ENCODE assay signal across 1 fruit fly cellular context in genomic region chr3L:17242078-17242613, dm6.
TF ChIP-seq lines count a peak whose summit lies in the region.

Gene Afg3l2 (minus strand): TSS chr3L:17242128.

TF ChIP-seq in whole organism, embryonic, 481 proteins besides CTCF, POLR2A, EP300 and RAD21 (continued from another document):
- peak; percentile 21; the same call in 1 of the 3 replicates for TF ChIP-seq jigr1 (GFP tag; IDR thresholded peaks at IDR 0.05; lab: Robert Waterston, UW)
- TF ChIP-seq Antp (GFP tag; optimal IDR thresholded peaks at IDR 0.05; lab: Kevin White, UChicago) = peak; percentile 45
- TF ChIP-seq crc (GFP tag; optimal IDR thresholded peaks at IDR 0.05; lab: Kevin White, UChicago) = no peak
- no peak for TF ChIP-seq CG10431 (GFP tag; optimal IDR thresholded peaks at IDR 0.05; lab: Kevin White, UChicago)
- TF ChIP-seq CG13775 (GFP tag; optimal IDR thresholded peaks at IDR 0.05; lab: Kevin White, UChicago) = peak; percentile 7
- TF ChIP-seq CG34224 (GFP tag; IDR thresholded peaks at IDR 0.05; lab: Robert Waterston, UW; ENCODE audit: partially characterized antibody) = no peak
- TF ChIP-seq nom (GFP tag; optimal IDR thresholded peaks at IDR 0.05; lab: Kevin White, UChicago) = no peak
- TF ChIP-seq Mad (GFP tag; optimal IDR thresholded peaks at IDR 0.05; lab: Kevin White, UChicago) = no peak
- peak in 1 of 2 experiments; percentile 3 for TF ChIP-seq insv (GFP tag; optimal IDR thresholded peaks at IDR 0.05; lab: Kevin White, UChicago)
- no peak for TF ChIP-seq seq (GFP tag; IDR thresholded peaks at IDR 0.05; lab: Robert Waterston, UW)
- no peak for TF ChIP-seq lov (optimal IDR thresholded peaks at IDR 0.05; lab: Kevin White, UChicago)
- TF ChIP-seq lov (GFP tag; IDR thresholded peaks at IDR 0.05; lab: Robert Waterston, UW) = peak; percentile 52; the same call in 1 of the 3 replicates
- TF ChIP-seq org-1 (GFP tag; optimal IDR thresholded peaks at IDR 0.05; lab: Kevin White, UChicago) = no peak
- no peak for TF ChIP-seq CG8478 (optimal IDR thresholded peaks at IDR 0.05; lab: Kevin White, UChicago)
- no peak for TF ChIP-seq CG8944 (GFP tag; optimal IDR thresholded peaks at IDR 0.05; lab: Kevin White, UChicago)
- no peak for TF ChIP-seq CG6765 (GFP tag; optimal IDR thresholded peaks at IDR 0.05; lab: Kevin White, UChicago)
- TF ChIP-seq Dad (GFP tag; optimal IDR thresholded peaks at IDR 0.05; lab: Kevin White, UChicago) = no peak
- peak; percentile 29 for TF ChIP-seq Oli (tag; optimal IDR thresholded peaks at IDR 0.05; lab: Kevin White, UChicago)
- no peak for TF ChIP-seq CG16813 (GFP tag; IDR thresholded peaks at IDR 0.05; lab: Robert Waterston, UW; ENCODE audit: partially characterized antibody)
- peak; percentile 79 for TF ChIP-seq CG18262 (tag; optimal IDR thresholded peaks at IDR 0.05; lab: Kevin White, UChicago)
- no peak for TF ChIP-seq CG3163 (GFP tag; optimal IDR thresholded peaks at IDR 0.05; lab: Kevin White, UChicago)
- TF ChIP-seq Blimp-1 (GFP tag; optimal IDR thresholded peaks at IDR 0.05; lab: Kevin White, UChicago) = peak; percentile 73
- TF ChIP-seq slbo (GFP tag; IDR thresholded peaks at IDR 0.05; lab: Robert Waterston, UW) = peak; percentile 67
- TF ChIP-seq Bdp1 (GFP tag; optimal IDR thresholded peaks at IDR 0.05; lab: Kevin White, UChicago) = no peak
- peak; percentile 79 for TF ChIP-seq phol (tag; optimal IDR thresholded peaks at IDR 0.05; lab: Kevin White, UChicago)
- no peak for TF ChIP-seq Hand (GFP tag; optimal IDR thresholded peaks at IDR 0.05; lab: Kevin White, UChicago)
- TF ChIP-seq sug (tag; optimal IDR thresholded peaks at IDR 0.05; lab: Kevin White, UChicago) = no peak
- peak; percentile 56 for TF ChIP-seq CG12299 (tag; optimal IDR thresholded peaks at IDR 0.05; lab: Kevin White, UChicago)
- TF ChIP-seq unpg (GFP tag; optimal IDR thresholded peaks at IDR 0.05; lab: Kevin White, UChicago) = peak; percentile 77
- TF ChIP-seq ERR (GFP tag; optimal IDR thresholded peaks at IDR 0.05; lab: Kevin White, UChicago) = no peak
- TF ChIP-seq so (GFP tag; IDR thresholded peaks at IDR 0.05; lab: Robert Waterston, UW) = no peak
- TF ChIP-seq CG13624 (GFP tag; optimal IDR thresholded peaks at IDR 0.05; lab: Kevin White, UChicago) = no peak
- TF ChIP-seq CG10979 (tag; optimal IDR thresholded peaks at IDR 0.05; lab: Kevin White, UChicago) = peak; percentile 48
- TF ChIP-seq Sry-β (GFP tag; optimal IDR thresholded peaks at IDR 0.05; lab: Kevin White, UChicago) = no peak
- no peak for TF ChIP-seq p53 (GFP tag; optimal IDR thresholded peaks at IDR 0.05; lab: Kevin White, UChicago)
- TF ChIP-seq onecut (GFP tag; IDR thresholded peaks at IDR 0.05; lab: Robert Waterston, UW) = peak; percentile 23; the same call in 1 of the 2 replicates
- TF ChIP-seq CG17802 (tag; optimal IDR thresholded peaks at IDR 0.05; lab: Kevin White, UChicago) = peak; percentile 18
- TF ChIP-seq toy (GFP tag; IDR thresholded peaks at IDR 0.05; lab: Robert Waterston, UW) = no peak
- no peak for TF ChIP-seq Tbp (GFP tag; optimal IDR thresholded peaks at IDR 0.05; lab: Kevin White, UChicago)
- TF ChIP-seq CG13287 (GFP tag; IDR thresholded peaks at IDR 0.05; lab: Robert Waterston, UW; ENCODE audit: partially characterized antibody) = no peak; the same call in 1 of the 2 replicates
- peak; percentile 59; the same call in 1 of the 2 replicates for TF ChIP-seq Nf-YA (GFP tag; IDR thresholded peaks at IDR 0.05; lab: Robert Waterston, UW)
- no peak for TF ChIP-seq Bgb (GFP tag; IDR thresholded peaks at IDR 0.05; lab: Robert Waterston, UW; ENCODE audit: partially characterized antibody)
- TF ChIP-seq Sry-δ (GFP tag; optimal IDR thresholded peaks at IDR 0.05; lab: Kevin White, UChicago) = no peak
- peak; percentile 89 for TF ChIP-seq CG17361 (GFP tag; IDR thresholded peaks at IDR 0.05; lab: Robert Waterston, UW)
- peak; percentile 3 for TF ChIP-seq CG3407 (GFP tag; optimal IDR thresholded peaks at IDR 0.05; lab: Kevin White, UChicago)
- no peak for TF ChIP-seq kni (GFP tag; optimal IDR thresholded peaks at IDR 0.05; lab: Kevin White, UChicago)
- peak; percentile 63 for TF ChIP-seq croc (GFP tag; conservative IDR thresholded peaks at IDR 0.05; lab: Robert Waterston, UW)
- peak; percentile 36; the same call in 1 of the 2 replicates for TF ChIP-seq Awh (GFP tag; IDR thresholded peaks at IDR 0.05; lab: Robert Waterston, UW)
- TF ChIP-seq CG12659 (GFP tag; optimal IDR thresholded peaks at IDR 0.05; lab: Kevin White, UChicago) = peak; percentile 45
- no peak for TF ChIP-seq nerfin-1 (tag; optimal IDR thresholded peaks at IDR 0.05; lab: Kevin White, UChicago)
- no peak for TF ChIP-seq oc (tag; optimal IDR thresholded peaks at IDR 0.05; lab: Kevin White, UChicago)
- TF ChIP-seq Dp (GFP tag; optimal IDR thresholded peaks at IDR 0.05; lab: Kevin White, UChicago) = peak; percentile 8
- no peak for TF ChIP-seq pb (GFP tag; optimal IDR thresholded peaks at IDR 0.05; lab: Kevin White, UChicago)
- peak; percentile 76 for TF ChIP-seq Mrtf (GFP tag; IDR thresholded peaks at IDR 0.05; lab: Robert Waterston, UW)
- TF ChIP-seq sens (GFP tag; lab: Kevin White, UChicago) = peak; percentile 79
- peak; percentile 54 for TF ChIP-seq jumu (GFP tag; optimal IDR thresholded peaks at IDR 0.05; lab: Kevin White, UChicago)
- no peak for TF ChIP-seq Atf3 (GFP tag; optimal IDR thresholded peaks at IDR 0.05; lab: Kevin White, UChicago)
- no peak for TF ChIP-seq pros (GFP tag; optimal IDR thresholded peaks at IDR 0.05; lab: Kevin White, UChicago)
- TF ChIP-seq CG1603 (tag; optimal IDR thresholded peaks at IDR 0.05; lab: Kevin White, UChicago) = peak; percentile 20
- peak; percentile 70 for TF ChIP-seq CG4820 (GFP tag; optimal IDR thresholded peaks at IDR 0.05; lab: Kevin White, UChicago)
- TF ChIP-seq zf30C (GFP tag; optimal IDR thresholded peaks at IDR 0.05; lab: Kevin White, UChicago) = no peak
- peak; percentile 73 for TF ChIP-seq CG9215 (GFP tag; IDR thresholded peaks at IDR 0.05; lab: Robert Waterston, UW)
- TF ChIP-seq CG4404 (GFP tag; IDR thresholded peaks at IDR 0.05; lab: Robert Waterston, UW) = peak; percentile 48; the same call in 1 of the 2 replicates
- TF ChIP-seq bab2 (GFP tag; optimal IDR thresholded peaks at IDR 0.05; lab: Kevin White, UChicago) = peak; percentile 1
- TF ChIP-seq inv (GFP tag; IDR thresholded peaks at IDR 0.05; lab: Robert Waterston, UW; ENCODE audit: partially characterized antibody) = no peak
- peak; percentile 56 for TF ChIP-seq Aef1 (GFP tag; IDR thresholded peaks at IDR 0.05; lab: Robert Waterston, UW)
- TF ChIP-seq ftz-f1 (GFP tag; optimal IDR thresholded peaks at IDR 0.05; lab: Kevin White, UChicago) = no peak
- TF ChIP-seq ATbp (GFP tag; optimal IDR thresholded peaks at IDR 0.05; lab: Kevin White, UChicago) = peak; percentile 47
- TF ChIP-seq Hey (tag; optimal IDR thresholded peaks at IDR 0.05; lab: Kevin White, UChicago) = no peak
- TF ChIP-seq ara (GFP tag; IDR thresholded peaks at IDR 0.05; lab: Robert Waterston, UW) = peak; percentile 54; the same call in 1 of the 2 replicates
- TF ChIP-seq zen2 (GFP tag; IDR thresholded peaks at IDR 0.05; lab: Robert Waterston, UW; ENCODE audit: partially characterized antibody) = no peak
- no peak for TF ChIP-seq cg (GFP tag; optimal IDR thresholded peaks at IDR 0.05; lab: Kevin White, UChicago)
- no peak for TF ChIP-seq CG14965 (GFP tag; optimal IDR thresholded peaks at IDR 0.05; lab: Kevin White, UChicago; ENCODE audit: borderline replicate concordance)
- no peak for TF ChIP-seq CG15073 (GFP tag; optimal IDR thresholded peaks at IDR 0.05; lab: Kevin White, UChicago)
- peak; percentile 30 for TF ChIP-seq Hsf (GFP tag; optimal IDR thresholded peaks at IDR 0.05; lab: Kevin White, UChicago)
- TF ChIP-seq CG11695 (GFP tag; IDR thresholded peaks at IDR 0.05; lab: Robert Waterston, UW) = peak; percentile 66; the same call in 2 of the 3 replicates
- TF ChIP-seq dati (GFP tag; IDR thresholded peaks at IDR 0.05; lab: Robert Waterston, UW) = peak; percentile 42; the same call in 1 of the 2 replicates
- no peak for TF ChIP-seq sr (GFP tag; IDR thresholded peaks at IDR 0.05; lab: Robert Waterston, UW)
- no peak for TF ChIP-seq gcm2 (GFP tag; optimal IDR thresholded peaks at IDR 0.05; lab: Kevin White, UChicago)
- TF ChIP-seq CG10543 (GFP tag; optimal IDR thresholded peaks at IDR 0.05; lab: Kevin White, UChicago) = peak; percentile 3
- peak; percentile 12 for TF ChIP-seq slp2 (GFP tag; optimal IDR thresholded peaks at IDR 0.05; lab: Kevin White, UChicago)
- no peak for TF ChIP-seq D (optimal IDR thresholded peaks at IDR 0.05; lab: Kevin White, UChicago)
- peak; percentile 44 for TF ChIP-seq D (GFP tag; optimal IDR thresholded peaks at IDR 0.05; lab: Kevin White, UChicago)
- peak; percentile 54 for TF ChIP-seq pnt (GFP tag; optimal IDR thresholded peaks at IDR 0.05; lab: Kevin White, UChicago)
- TF ChIP-seq wdn (GFP tag; IDR thresholded peaks at IDR 0.05; lab: Robert Waterston, UW) = peak; percentile 40; the same call in 1 of the 2 replicates
- TF ChIP-seq CG17568 (GFP tag; optimal IDR thresholded peaks at IDR 0.05; lab: Kevin White, UChicago) = no peak
- peak; percentile 86 for TF ChIP-seq dysf (GFP tag; IDR thresholded peaks at IDR 0.05; lab: Robert Waterston, UW)
- TF ChIP-seq bigmax (GFP tag; optimal IDR thresholded peaks at IDR 0.05; lab: Kevin White, UChicago) = no peak
- no peak for TF ChIP-seq NC2α (GFP tag; optimal IDR thresholded peaks at IDR 0.05; lab: Kevin White, UChicago)
- peak; percentile 49 for TF ChIP-seq CG5245 (GFP tag; optimal IDR thresholded peaks at IDR 0.05; lab: Kevin White, UChicago)
- no peak for TF ChIP-seq grn (GFP tag; optimal IDR thresholded peaks at IDR 0.05; lab: Kevin White, UChicago)
- peak; percentile 82 for TF ChIP-seq CG6689 (GFP tag; IDR thresholded peaks at IDR 0.05; lab: Robert Waterston, UW)
- no peak for TF ChIP-seq fd64A (GFP tag; optimal IDR thresholded peaks at IDR 0.05; lab: Kevin White, UChicago)
- peak; percentile 32 for TF ChIP-seq zfh2 (GFP tag; optimal IDR thresholded peaks at IDR 0.05; lab: Kevin White, UChicago)
- no peak for TF ChIP-seq pho (GFP tag; optimal IDR thresholded peaks at IDR 0.05; lab: Kevin White, UChicago)
- no peak for TF ChIP-seq CG17186 (GFP tag; optimal IDR thresholded peaks at IDR 0.05; lab: Kevin White, UChicago)
- TF ChIP-seq gfzf (GFP tag; optimal IDR thresholded peaks at IDR 0.05; lab: Kevin White, UChicago) = peak; percentile 68
- TF ChIP-seq H2.0 (GFP tag; IDR thresholded peaks at IDR 0.05; lab: Robert Waterston, UW) = peak; percentile 33
- TF ChIP-seq bbx (GFP tag; IDR thresholded peaks at IDR 0.05; lab: Robert Waterston, UW; ENCODE audit: partially characterized antibody) = no peak
- TF ChIP-seq Fer2 (tag; optimal IDR thresholded peaks at IDR 0.05; lab: Kevin White, UChicago) = peak; percentile 20
- TF ChIP-seq Ets97D (GFP tag; optimal IDR thresholded peaks at IDR 0.05; lab: Kevin White, UChicago) = peak; percentile 13
TF ChIP-seq in whole organism, embryonic: peak in this region for 226.
